Worm (Caenorhabditis elegans): ENCODE measurements around the gene F37B12.1.

The F37B12.1 gene

ce11 chrII:9061099-9061498 is 32.0 kb upstream of the F37B12.1 start, which contains the start of gene T24B8.3 (continued):
- TF ChIP-seq sdz-12 (GFP tag; optimal IDR thresholded peaks at IDR 0.05): no peak
- no peak for TF ChIP-seq lin-13 (GFP tag; optimal IDR thresholded peaks at IDR 0.05)
- no peak for TF ChIP-seq nhr-77 (tag; optimal IDR thresholded peaks at IDR 0.05)
- TF ChIP-seq aly-2 (tag; optimal IDR thresholded peaks at IDR 0.05): no peak
- TF ChIP-seq lin-38 (GFP tag; IDR thresholded peaks at IDR 0.05): no peak
- no peak for TF ChIP-seq set-16 (GFP tag; IDR thresholded peaks at IDR 0.05)
- TF ChIP-seq dmd-6 (GFP tag; IDR thresholded peaks at IDR 0.05): no peak
- no peak for TF ChIP-seq gei-8 (GFP tag; optimal IDR thresholded peaks at IDR 0.05)
- no peak for TF ChIP-seq tra-1 (GFP tag; IDR thresholded peaks at IDR 0.05)
- no peak for TF ChIP-seq nhr-28 (tag; optimal IDR thresholded peaks at IDR 0.05)
- no peak for TF ChIP-seq nhr-6 (tag; optimal IDR thresholded peaks at IDR 0.05)
- peak; percentile 95 for TF ChIP-seq aha-1 (tag)
- TF ChIP-seq ceh-20 (GFP tag; IDR thresholded peaks at IDR 0.05): no peak
- no peak for TF ChIP-seq nhr-42 (GFP tag; IDR thresholded peaks at IDR 0.05)
- TF ChIP-seq skn-1 (tag; optimal IDR thresholded peaks at IDR 0.05): no peak
- TF ChIP-seq ceh-44 (GFP tag; IDR thresholded peaks at IDR 0.05): no peak

DNA sequence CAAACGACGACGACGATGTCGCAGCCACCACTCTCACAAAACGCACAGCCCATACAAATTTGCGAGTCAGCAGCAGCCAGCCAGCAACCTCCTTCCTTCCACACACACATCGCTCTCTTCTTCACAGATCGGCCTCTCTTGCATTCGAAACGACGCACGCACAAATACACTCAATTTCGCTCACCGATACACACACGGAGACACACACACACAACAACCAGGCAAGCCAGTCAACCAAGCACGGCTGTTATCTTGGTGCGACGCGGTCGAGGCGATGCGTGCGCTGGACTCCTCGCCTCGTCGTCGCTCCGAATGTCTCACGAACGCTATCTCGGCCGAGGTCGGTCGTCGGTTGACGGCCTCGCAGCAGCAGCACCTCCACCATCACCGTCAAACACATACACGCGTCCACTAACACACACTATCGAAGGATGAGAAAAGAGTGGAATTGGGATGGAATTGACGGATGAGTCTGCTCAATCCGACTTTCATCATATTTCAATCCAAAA is 31.3 kb upstream of the F37B12.1 start:
- TF ChIP-seq lin-15B (tag; optimal IDR thresholded peaks at IDR 0.05): peak; percentile 11
- TF ChIP-seq lsy-2 (tag; optimal IDR thresholded peaks at IDR 0.05): peak; percentile 79 to 90
- peak; percentile 33 for TF ChIP-seq ztf-7 (tag; optimal IDR thresholded peaks at IDR 0.05)
- peak; percentile 60; the same call in 1 of the 2 replicates for TF ChIP-seq madf-9 (GFP tag; conservative IDR thresholded peaks at IDR 0.05)
- TF ChIP-seq ces-1 (GFP tag; optimal IDR thresholded peaks at IDR 0.05): no peak
- TF ChIP-seq snpc-4 (tag; optimal IDR thresholded peaks at IDR 0.05): no peak
- TF ChIP-seq rbr-2 (tag; optimal IDR thresholded peaks at IDR 0.05): peak; percentile 96
- TF ChIP-seq F44E2.7 (GFP tag; IDR thresholded peaks at IDR 0.05): no peak
- TF ChIP-seq nhr-48 (tag; optimal IDR thresholded peaks at IDR 0.05): peak; percentile 81
- TF ChIP-seq skn-1 (tag; optimal IDR thresholded peaks at IDR 0.05): no peak
- no peak for TF ChIP-seq saeg-2 (GFP tag; IDR thresholded peaks at IDR 0.05)
- 0 out of 2 replicates have a peak, but pooled peaks have one; percentile 58 for TF ChIP-seq php-3 (GFP tag; IDR thresholded peaks at IDR 0.05)
- TF ChIP-seq spr-3 (GFP tag; optimal IDR thresholded peaks at IDR 0.05): peak; percentile 37
- peak; percentile 49; the same call in 1 of the 2 replicates for TF ChIP-seq mdt-29 (GFP tag; IDR thresholded peaks at IDR 0.05)
- TF ChIP-seq daf-16 (GFP tag; optimal IDR thresholded peaks at IDR 0.05): peak in 1 of 2 experiments; percentile 81
- peak; percentile 88 for TF ChIP-seq daf-16 (tag; optimal IDR thresholded peaks at IDR 0.05)
- TF ChIP-seq F37D6.2 (tag; optimal IDR thresholded peaks at IDR 0.05): peak; percentile 93
- peak; percentile 95 for TF ChIP-seq nhr-6 (tag; optimal IDR thresholded peaks at IDR 0.05)
- TF ChIP-seq dmd-8 (GFP tag; IDR thresholded peaks at IDR 0.05): no peak
- TF ChIP-seq attf-4 (tag; optimal IDR thresholded peaks at IDR 0.05): no peak
- TF ChIP-seq mes-2 (tag; optimal IDR thresholded peaks at IDR 0.05; ENCODE audit: poor library complexity, severe bottlenecking): peak; percentile 83
- TF ChIP-seq dmd-6 (GFP tag; IDR thresholded peaks at IDR 0.05): peak; percentile 85
- no peak for TF ChIP-seq unc-130 (GFP tag; optimal IDR thresholded peaks at IDR 0.05)
- no peak for TF ChIP-seq nhr-76 (tag; optimal IDR thresholded peaks at IDR 0.05)
- TF ChIP-seq F10B5.3 (tag; optimal IDR thresholded peaks at IDR 0.05): no peak
- no peak for TF ChIP-seq D1046.2 (GFP tag; IDR thresholded peaks at IDR 0.05)
- no peak for TF ChIP-seq sdz-12 (GFP tag; optimal IDR thresholded peaks at IDR 0.05)
- peak; percentile 28; the same call in 1 of the 2 replicates for TF ChIP-seq nhr-41 (GFP tag; IDR thresholded peaks at IDR 0.05)
- peak; percentile 83 for TF ChIP-seq lin-38 (GFP tag; IDR thresholded peaks at IDR 0.05)
- peak; percentile 32 for TF ChIP-seq pqm-1 (tag; optimal IDR thresholded peaks at IDR 0.05)
- peak; percentile 78 for TF ChIP-seq T26A8.4 (GFP tag; IDR thresholded peaks at IDR 0.05)
- 0 out of 2 replicates have a peak, but pooled peaks have one; percentile 72 for TF ChIP-seq nhr-42 (GFP tag; IDR thresholded peaks at IDR 0.05)
- no peak for TF ChIP-seq lin-29 (GFP tag; IDR thresholded peaks at IDR 0.05)
- no peak for TF ChIP-seq Y105C5A.15 (GFP tag; IDR thresholded peaks at IDR 0.05)
- TF ChIP-seq ceh-82 (tag; optimal IDR thresholded peaks at IDR 0.05): no peak
- peak; percentile 97 for TF ChIP-seq set-16 (GFP tag; IDR thresholded peaks at IDR 0.05)
- peak; percentile 93 for TF ChIP-seq lin-13 (GFP tag; optimal IDR thresholded peaks at IDR 0.05)
- TF ChIP-seq ceh-20 (GFP tag; IDR thresholded peaks at IDR 0.05): peak; percentile 81
- TF ChIP-seq pha-4 (GFP tag; IDR thresholded peaks at IDR 0.05): peak; percentile 67; the same call in 1 of the 2 replicates
- no peak for TF ChIP-seq pha-4 (tag; optimal IDR thresholded peaks at IDR 0.05)
- 0 out of 2 replicates have a peak, but pooled peaks have one; percentile 48 for TF ChIP-seq dmd-9 (GFP tag; IDR thresholded peaks at IDR 0.05)
- no peak for TF ChIP-seq daf-12 (tag; optimal IDR thresholded peaks at IDR 0.05)
- TF ChIP-seq lin-1 (GFP tag; IDR thresholded peaks at IDR 0.05): no peak; the same call in 1 of the 2 replicates
